Fruit fly (Drosophila melanogaster) S2 (cell line): ENCODE measurements around the gene Eig71Eg.

Experiments
- CG8478 ChIP-seq: fragments of >200 bp; optimal IDR thresholded peaks from 2 replicates; lab custom pipeline; 2018
- CTCF ChIP-seq, 2 experiments: fragments of >200 bp; optimal IDR thresholded peaks; 2 replicates each; lab custom pipeline; 2018

The Eig71Eg gene

dm6 chr3L:15657290-15657689, at the start of gene Eig71Eg, which contains the start of gene Eig71Ef:
Gene Eig71Eg, plus strand, starts transcription at chr3L:15657628.
Gene Eig71Ef, minus strand, starts transcription at chr3L:15657390.
- TF ChIP-seq CTCF (optimal IDR thresholded peaks at IDR 0.05; lab: Kevin White, UChicago), result no peak

- TF ChIP-seq CG8478 (no peak), CTCF (optimal IDR thresholded peaks at IDR 0.05; lab: Kevin White, UChicago) (no peak)
These were observed 47.3 kb upstream of the Eig71Eg start, which contains the start of gene CG7650 for dm6 chr3L:15610109-15610508. Gene CG7650, minus strand, starts transcription at chr3L:15610386.

- no peak for TF ChIP-seq CTCF (optimal IDR thresholded peaks at IDR 0.05; lab: Kevin White, UChicago)
- TF ChIP-seq CG8478, result no peak
These were observed 44.7 kb upstream of the Eig71Eg start, which contains the start of gene CG13449 for dm6 chr3L:15612728-15613127. Gene CG13449, minus strand, starts transcription at chr3L:15612828.

- no peak for TF ChIP-seq CTCF (optimal IDR thresholded peaks at IDR 0.05; lab: Kevin White, UChicago)
- no peak for TF ChIP-seq CG8478
These were observed 40.9 kb upstream of the Eig71Eg start for dm6 chr3L:15616490-15616889.

- no peak for TF ChIP-seq CG8478
- TF ChIP-seq CTCF (optimal IDR thresholded peaks at IDR 0.05; lab: Kevin White, UChicago), result no peak
These were observed 40.5 kb upstream of the Eig71Eg start for dm6 chr3L:15616900-15617299.

dm6 chr3L:15619626-15620247, 37.7 kb upstream of the Eig71Eg start, which contains the start of gene Phs:
Gene Phs, plus strand, starts transcription at chr3L:15619901.
- TF ChIP-seq CTCF (optimal IDR thresholded peaks at IDR 0.05; lab: Kevin White, UChicago) (peak in 1 of 2 experiments; percentile 11), CG8478 (no peak)

dm6 chr3L:15624097-15624496, 33.3 kb upstream of the Eig71Eg start:
- TF ChIP-seq CG8478 (no peak), CTCF (optimal IDR thresholded peaks at IDR 0.05; lab: Kevin White, UChicago) (no peak)

- no peak for TF ChIP-seq CG8478
- no peak for TF ChIP-seq CTCF (optimal IDR thresholded peaks at IDR 0.05; lab: Kevin White, UChicago)
These were observed 32.4 kb upstream of the Eig71Eg start for dm6 chr3L:15624944-15625610.

dm6 chr3L:15625676-15626414, 31.6 kb upstream of the Eig71Eg start:
- no peak for TF ChIP-seq CTCF (optimal IDR thresholded peaks at IDR 0.05; lab: Kevin White, UChicago)
- no peak for TF ChIP-seq CG8478

dm6 chr3L:15627295-15627694, 30.1 kb upstream of the Eig71Eg start:
- TF ChIP-seq CG8478, result no peak

dm6 chr3L:15631067-15631466, 26.4 kb upstream of the Eig71Eg start:
- TF ChIP-seq CTCF (optimal IDR thresholded peaks at IDR 0.05; lab: Kevin White, UChicago), result no peak
- TF ChIP-seq CG8478, result no peak

- TF ChIP-seq CG8478 (no peak), CTCF (optimal IDR thresholded peaks at IDR 0.05; lab: Kevin White, UChicago) (no peak)
These were observed 24.8 kb upstream of the Eig71Eg start for dm6 chr3L:15632653-15633052.

dm6 chr3L:15634368-15635075, 22.9 kb upstream of the Eig71Eg start:
- TF ChIP-seq CTCF (optimal IDR thresholded peaks at IDR 0.05; lab: Kevin White, UChicago), result no peak
- TF ChIP-seq CG8478, result no peak

- TF ChIP-seq CG8478 (no peak), CTCF (optimal IDR thresholded peaks at IDR 0.05; lab: Kevin White, UChicago) (no peak)
These were observed 21.1 kb upstream of the Eig71Eg start for dm6 chr3L:15636359-15636758.

- TF ChIP-seq CTCF (optimal IDR thresholded peaks at IDR 0.05; lab: Kevin White, UChicago) (peak in 1 of 2 experiments; percentile 22), CG8478 (no peak)
These were observed 20.4 kb upstream of the Eig71Eg start for dm6 chr3L:15636978-15637377.
